Worm (Caenorhabditis elegans): ENCODE data around the gene med-1.

DNA sequence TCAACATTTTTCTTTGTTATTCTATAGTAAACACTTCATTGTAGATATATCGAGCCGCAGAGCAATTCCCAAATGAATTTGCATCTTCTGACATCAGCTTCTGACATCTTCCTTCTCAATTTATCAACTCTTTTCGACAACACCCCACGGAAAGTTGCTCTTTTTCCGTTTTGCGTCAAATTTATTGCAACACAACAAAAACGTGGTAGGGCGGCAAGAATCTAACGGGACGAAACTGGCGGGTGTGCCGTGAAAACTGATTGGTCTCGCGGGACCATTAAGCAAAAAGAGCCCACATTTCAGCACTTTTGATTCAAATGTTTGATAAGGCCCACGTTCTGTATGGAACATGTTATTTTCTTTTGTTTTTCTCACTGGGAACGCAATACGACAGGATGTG lies 25.7 kb upstream of the med-1 start:
- TF ChIP-seq ama-1 (optimal IDR thresholded peaks at IDR 0.05) = no peak
- no peak for TF ChIP-seq tbx-11 (GFP tag; IDR thresholded peaks at IDR 0.05)
- no peak for TF ChIP-seq flt-1 (GFP tag; IDR thresholded peaks at IDR 0.05)
- no peak for TF ChIP-seq aly-1 (tag; optimal IDR thresholded peaks at IDR 0.05)
- TF ChIP-seq hmg-4 (GFP tag; optimal IDR thresholded peaks at IDR 0.05) = no peak
- TF ChIP-seq tbx-37 (GFP tag; conservative IDR thresholded peaks at IDR 0.05) = no peak
- no peak for TF ChIP-seq hnd-1 (tag; optimal IDR thresholded peaks at IDR 0.05)

All from whole organism, early embryonic.